Fruit fly (Drosophila melanogaster) whole organism, embryonic: ENCODE measurements around the gene unc-4.

Experiments used
- B-H1 ChIP-seq: fragments of 200-800 bp; sonication (Bioruptor generic); IDR thresholded peaks from 3 replicates; pipeline ENCODE4 v1.3.6; 2022; ENCODE audit warnings: missing biosample characterization, missing genetic modification characterization
- CG13775 ChIP-seq: fragments of 200-800 bp; sonication (Bioruptor generic); optimal IDR thresholded peaks from 3 replicates; lab custom pipeline; 2017; ENCODE audit warnings: missing biosample characterization, mild to moderate bottlenecking, missing genetic modification characterization
- CG7786 ChIP-seq: fragments of 200-800 bp; sonication (Bioruptor generic); optimal IDR thresholded peaks from 2 replicates; lab custom pipeline; 2016; ENCODE audit warnings: missing biosample characterization, missing genetic modification characterization
- CG8924 ChIP-seq: fragments of 200-800 bp; optimal IDR thresholded peaks from 3 replicates; lab custom pipeline; 2019; ENCODE audit warnings: missing biosample characterization, mild to moderate bottlenecking, missing genetic modification characterization, moderate library complexity
- HmgZ ChIP-seq: fragments of 200-800 bp; sonication (Bioruptor generic); optimal IDR thresholded peaks from 2 replicates; lab custom pipeline; 2018; ENCODE audit warnings: missing biosample characterization, mild to moderate bottlenecking, missing genetic modification characterization
- NC2β ChIP-seq: fragments of 200-800 bp; sonication (Bioruptor generic); optimal IDR thresholded peaks from 2 replicates; lab custom pipeline; 2016; ENCODE audit warnings: missing biosample characterization, missing genetic modification characterization
- Spps ChIP-seq: fragments of 200-800 bp; sonication (Bioruptor generic); optimal IDR thresholded peaks from 2 replicates; lab custom pipeline; 2018; ENCODE audit warnings: missing biosample characterization, mild to moderate bottlenecking, missing genetic modification characterization
- stc ChIP-seq: fragments of 200-800 bp; sonication (Bioruptor generic); IDR thresholded peaks from 2 replicates; pipeline ENCODE4 v1.3.6; 2022; ENCODE audit warnings: missing biosample characterization, missing genetic modification characterization

DNA sequence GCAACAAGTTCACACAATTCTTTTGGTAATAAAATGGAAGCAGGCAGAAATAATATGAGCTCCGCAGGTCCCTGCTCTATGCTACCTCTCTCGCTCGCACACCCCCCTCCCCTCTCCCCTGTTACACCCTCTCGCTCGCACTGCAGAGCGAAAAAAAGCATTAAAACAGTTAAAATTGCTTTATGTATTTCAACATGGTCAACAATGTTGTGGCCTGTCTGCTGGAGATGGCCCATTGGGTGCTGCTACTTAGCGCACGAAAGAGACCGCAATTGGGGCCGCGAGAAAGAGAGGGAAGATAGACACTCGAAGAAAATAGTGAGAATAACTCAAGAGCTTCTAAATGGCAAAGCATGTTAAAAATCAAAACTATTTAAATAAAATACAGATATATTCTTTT is 40.0 kb upstream of the unc-4 start:
- TF ChIP-seq NC2β (GFP tag; lab: Kevin White, UChicago) (no peak), B-H1 (GFP tag; lab: Robert Waterston, UW) (no peak), CG13775 (no peak), Spps (tag; lab: Kevin White, UChicago) (no peak), HmgZ (tag; lab: Kevin White, UChicago) (no peak), CG7786 (GFP tag; lab: Kevin White, UChicago) (no peak), CG8924 (no peak), stc (GFP tag; lab: Robert Waterston, UW) (no peak)
